Worm (Caenorhabditis elegans) whole organism, mixed stage, embryonic: ENCODE measurements around the gene Y57G11C.46.

Experiments used
- ceh-39 ChIP-seq: fragments of 150-350 bp; optimal IDR thresholded peaks from 2 replicates; lab custom pipeline; 2014; ENCODE audit warnings: missing biosample characterization, missing genetic modification characterization
- ceh-83 ChIP-seq: fragments of 200-800 bp; sonication (Bioruptor generic); optimal IDR thresholded peaks from 2 replicates; lab custom pipeline; 2018; ENCODE audit warnings: mild to moderate bottlenecking, missing genetic modification characterization, missing compliant biosample characterization
- cnd-1 ChIP-seq: fragments of 200-800 bp; sonication (Bioruptor generic); optimal IDR thresholded peaks from 2 replicates; lab custom pipeline; 2018; ENCODE audit warnings: mild to moderate bottlenecking, missing genetic modification characterization, missing compliant biosample characterization
- elt-1 ChIP-seq: sonication (generic microtip); optimal IDR thresholded peaks from 2 replicates; lab custom pipeline; 2017; ENCODE audit warnings: missing genetic modification characterization, mild to moderate bottlenecking, missing compliant biosample characterization, antibody characterized with exemption, moderate library complexity, borderline replicate concordance; ENCODE audit not compliant: insufficient read depth
- nhr-12 ChIP-seq: fragments of 150-350 bp; optimal IDR thresholded peaks from 2 replicates; lab custom pipeline; 2014; ENCODE audit warnings: missing biosample characterization, missing genetic modification characterization
- nhr-237 ChIP-seq: fragments of 150-350 bp; optimal IDR thresholded peaks from 2 replicates; lab custom pipeline; 2014; ENCODE audit warnings: missing biosample characterization, missing genetic modification characterization
- nhr-28 ChIP-seq: fragments of 150-350 bp; optimal IDR thresholded peaks from 2 replicates; lab custom pipeline; 2014; ENCODE audit warnings: missing biosample characterization, missing genetic modification characterization
- pha-4 ChIP-seq: fragments of 150-350 bp; optimal IDR thresholded peaks from 2 replicates; lab custom pipeline; 2018; ENCODE audit warnings: missing biosample characterization, missing genetic modification reagents, missing genetic modification characterization
- sem-2 ChIP-seq: fragments of 200-800 bp; sonication (Bioruptor generic); optimal IDR thresholded peaks from 2 replicates; lab custom pipeline; 2018; ENCODE audit warnings: mild to moderate bottlenecking, missing genetic modification characterization, missing compliant biosample characterization
- unc-39 ChIP-seq: fragments of 150-350 bp; optimal IDR thresholded peaks from 2 replicates; lab custom pipeline; 2014; ENCODE audit warnings: missing biosample characterization, missing genetic modification characterization
- ztf-11 ChIP-seq: fragments of 150-350 bp; optimal IDR thresholded peaks from 2 replicates; lab custom pipeline; 2014; ENCODE audit warnings: missing biosample characterization, missing genetic modification characterization

ce11 chrIV:14806903-14807302, 9.3 kb downstream of the Y57G11C.46 start, which contains the start of gene oig-5:
- TF ChIP-seq unc-39 (tag; lab: Kevin White, UChicago) (no peak), nhr-28 (tag; lab: Kevin White, UChicago) (no peak), elt-1 (tag; lab: Kevin White, UChicago) (no peak), ztf-11 (tag; lab: Kevin White, UChicago) (no peak), nhr-237 (tag; lab: Kevin White, UChicago) (no peak), cnd-1 (no peak), pha-4 (tag; lab: Kevin White, UChicago) (no peak), ceh-83 (no peak), nhr-12 (tag; lab: Kevin White, UChicago) (no peak), ceh-39 (no peak), sem-2 (GFP tag; lab: Kevin White, UChicago) (no peak)
